Fruit fly (Drosophila melanogaster) whole organism, embryonic: Measurements from ENCODE around the gene dikar.

Experiments
- Bgb ChIP-seq: fragments of 200-800 bp; sonication (Bioruptor generic); IDR thresholded peaks from 2 replicates; pipeline ENCODE4 v1.3.6; 2022; ENCODE audit warnings: missing biosample characterization, missing genetic modification characterization; ENCODE audit not compliant: partially characterized antibody
- CG11723 ChIP-seq: fragments of 200-800 bp; sonication (Bioruptor generic); optimal IDR thresholded peaks from 2 replicates; lab custom pipeline; 2017; ENCODE audit warnings: missing biosample characterization, mild to moderate bottlenecking, missing genetic modification characterization
- CG12744 ChIP-seq: fragments of 200-800 bp; sonication (Bioruptor generic); optimal IDR thresholded peaks from 2 replicates; lab custom pipeline; 2016; ENCODE audit warnings: missing biosample characterization, missing genetic modification characterization
- CG13287 ChIP-seq: fragments of 200-800 bp; sonication (Bioruptor generic); IDR thresholded peaks from 2 replicates; pipeline ENCODE4 v1.3.6; 2022; ENCODE audit warnings: missing biosample characterization, missing genetic modification characterization; ENCODE audit not compliant: partially characterized antibody
- CG14441 ChIP-seq: fragments of 200-800 bp; sonication (Bioruptor generic); IDR thresholded peaks from 2 replicates; pipeline ENCODE4 v1.3.6; 2022; ENCODE audit warnings: missing biosample characterization, missing genetic modification characterization
- CG15011 ChIP-seq: fragments of 200-800 bp; sonication (Bioruptor generic); optimal IDR thresholded peaks from 3 replicates; lab custom pipeline; 2018; ENCODE audit warnings: missing biosample characterization, mild to moderate bottlenecking, missing genetic modification characterization
- CG15479 ChIP-seq: fragments of 200-800 bp; sonication (Bioruptor generic); optimal IDR thresholded peaks from 3 replicates; lab custom pipeline; 2019; ENCODE audit warnings: missing biosample characterization, mild to moderate bottlenecking, missing genetic modification characterization, moderate library complexity
- CG15514 ChIP-seq: fragments of 200-800 bp; sonication (Bioruptor generic); optimal IDR thresholded peaks from 3 replicates; lab custom pipeline; 2017; ENCODE audit warnings: missing biosample characterization, missing genetic modification characterization, mild to moderate bottlenecking, moderate library complexity, missing genetic modification reagents
- CG17568 ChIP-seq: fragments of 200-800 bp; sonication (Bioruptor generic); optimal IDR thresholded peaks from 2 replicates; lab custom pipeline; 2018; ENCODE audit warnings: missing biosample characterization, mild to moderate bottlenecking, missing genetic modification characterization, moderate library complexity
- CG18011 ChIP-seq: fragments of 200-800 bp; sonication (Bioruptor generic); optimal IDR thresholded peaks from 2 replicates; lab custom pipeline; 2017; ENCODE audit warnings: missing biosample characterization, missing genetic modification characterization, mild to moderate bottlenecking, moderate library complexity, missing genotype
- CG3407 ChIP-seq: fragments of 200-800 bp; sonication (Bioruptor generic); optimal IDR thresholded peaks from 2 replicates; lab custom pipeline; 2018; ENCODE audit warnings: missing biosample characterization, mild to moderate bottlenecking, missing genetic modification characterization
- CG7987 ChIP-seq: fragments of 200-800 bp; sonication (Bioruptor generic); optimal IDR thresholded peaks from 2 replicates; lab custom pipeline; 2018; ENCODE audit warnings: missing biosample characterization, mild to moderate bottlenecking, missing genetic modification characterization, moderate library complexity
- Doc2 ChIP-seq: fragments of 200-800 bp; sonication (Bioruptor generic); IDR thresholded peaks from 2 replicates; pipeline ENCODE4 v1.3.6; 2022; ENCODE audit warnings: missing biosample characterization, missing genetic modification characterization
- Eip74EF ChIP-seq, 2 experiments: fragments of 200-800 bp in 1 of 2; fragments of >200 bp in 1 of 2; sonication (Bioruptor generic) in 1 of 2; optimal IDR thresholded peaks; 2 replicates each; lab custom pipeline; 2017 to 2019; ENCODE audit warnings: missing biosample characterization in 2 of 2, missing genetic modification characterization in 2 of 2, mild to moderate bottlenecking in 1 of 2, moderate library complexity in 1 of 2
- Fer1 ChIP-seq: fragments of 200-800 bp; sonication (Bioruptor generic); optimal IDR thresholded peaks from 2 replicates; lab custom pipeline; 2017; ENCODE audit warnings: missing biosample characterization, mild to moderate bottlenecking, missing genetic modification characterization
- Gug ChIP-seq: fragments of 200-800 bp; sonication (Bioruptor generic); IDR thresholded peaks from 4 replicates; pipeline ENCODE4 v1.3.6; 2022; ENCODE audit warnings: missing biosample characterization, missing genetic modification characterization
- H15 ChIP-seq: fragments of 200-800 bp; sonication (Bioruptor generic); IDR thresholded peaks from 3 replicates; pipeline ENCODE4 v1.3.6; 2022; ENCODE audit warnings: missing biosample characterization, missing genetic modification characterization
- HLH54F ChIP-seq: fragments of 200-800 bp; sonication (Bioruptor generic); optimal IDR thresholded peaks from 3 replicates; lab custom pipeline; 2016; ENCODE audit warnings: missing biosample characterization, missing genetic modification characterization
- Hmx ChIP-seq: fragments of 200-800 bp; sonication (Bioruptor generic); optimal IDR thresholded peaks from 2 replicates; lab custom pipeline; 2016; ENCODE audit warnings: missing biosample characterization, missing genetic modification characterization
- Hr3 ChIP-seq: fragments of 200-800 bp; sonication (Bioruptor generic); optimal IDR thresholded peaks from 3 replicates; lab custom pipeline; 2016; ENCODE audit warnings: missing biosample characterization, missing genetic modification characterization
- Oaz ChIP-seq: fragments of 200-800 bp; sonication (Bioruptor generic); IDR thresholded peaks from 2 replicates; pipeline ENCODE4 v1.3.6; 2022; ENCODE audit warnings: missing biosample characterization, missing genetic modification characterization
- Optix ChIP-seq: fragments of 200-800 bp; sonication (Bioruptor generic); IDR thresholded peaks from 3 replicates; pipeline ENCODE4 v1.3.6; 2022; ENCODE audit warnings: missing biosample characterization, missing genetic modification characterization
- Poxn ChIP-seq: fragments of 200-800 bp; sonication (Bioruptor generic); IDR thresholded peaks from 2 replicates; pipeline ENCODE4 v1.3.6; 2022; ENCODE audit warnings: missing biosample characterization, missing genetic modification characterization
- Ravus ChIP-seq: fragments of 200-800 bp; sonication (Bioruptor generic); IDR thresholded peaks from 2 replicates; pipeline ENCODE4 v1.3.6; 2022; ENCODE audit warnings: missing biosample characterization, missing genetic modification characterization
- Sox102F ChIP-seq: fragments of 200-800 bp; sonication (Bioruptor generic); optimal IDR thresholded peaks from 2 replicates; lab custom pipeline; 2018; ENCODE audit warnings: missing biosample characterization, mild to moderate bottlenecking, missing genetic modification characterization, moderate library complexity
- Spps ChIP-seq: fragments of 200-800 bp; sonication (Bioruptor generic); optimal IDR thresholded peaks from 2 replicates; lab custom pipeline; 2018; ENCODE audit warnings: missing biosample characterization, mild to moderate bottlenecking, missing genetic modification characterization
- Stat92E ChIP-seq, 3 experiments: fragments of >200 bp in 2 of 3; fragments of 200-800 bp in 1 of 3; sonication (Bioruptor generic) in 1 of 3; optimal IDR thresholded peaks; 2 replicates each; lab custom pipeline; 2017 to 2019; ENCODE audit warnings: missing biosample characterization in 3 of 3, missing genetic modification characterization in 3 of 3, mild to moderate bottlenecking in 1 of 3, moderate library complexity in 1 of 3
- danr ChIP-seq: fragments of 200-800 bp; sonication (Bioruptor generic); IDR thresholded peaks from 2 replicates; pipeline ENCODE4 v1.3.6; 2022; ENCODE audit warnings: missing biosample characterization, missing genetic modification characterization
- dmrt11E ChIP-seq: fragments of 200-800 bp; sonication (Bioruptor generic); optimal IDR thresholded peaks from 3 replicates; lab custom pipeline; 2018; ENCODE audit warnings: missing biosample characterization, mild to moderate bottlenecking, missing genetic modification characterization, moderate library complexity
- dmrt99B ChIP-seq: fragments of 200-800 bp; sonication (Bioruptor generic); optimal IDR thresholded peaks from 2 replicates; lab custom pipeline; 2018; ENCODE audit warnings: missing biosample characterization, mild to moderate bottlenecking, missing genetic modification characterization, moderate library complexity
- esg ChIP-seq: fragments of 200-800 bp; sonication (Bioruptor generic); conservative IDR thresholded peaks from 2 replicates; pipeline ENCODE4 v1.3.6; 2022; ENCODE audit warnings: missing biosample characterization, missing genetic modification characterization
- fd102C ChIP-seq: fragments of 200-800 bp; sonication (Bioruptor generic); optimal IDR thresholded peaks from 2 replicates; lab custom pipeline; 2018; ENCODE audit warnings: missing biosample characterization, mild to moderate bottlenecking, missing genetic modification characterization, moderate library complexity
- gfzf ChIP-seq: fragments of 200-800 bp; sonication (Bioruptor generic); optimal IDR thresholded peaks from 2 replicates; lab custom pipeline; 2016; ENCODE audit warnings: missing biosample characterization, mild to moderate bottlenecking, missing genetic modification characterization, moderate library complexity
- gro ChIP-seq: fragments of 200-800 bp; sonication (Bioruptor generic); optimal IDR thresholded peaks from 2 replicates; lab custom pipeline; 2016; ENCODE audit warnings: missing biosample characterization, missing genetic modification characterization
- ham ChIP-seq: fragments of 200-800 bp; sonication (Bioruptor generic); IDR thresholded peaks from 2 replicates; pipeline ENCODE4 v1.3.6; 2022; ENCODE audit warnings: missing biosample characterization, missing genetic modification characterization
- hbn ChIP-seq: fragments of 200-800 bp; sonication (Bioruptor generic); IDR thresholded peaks from 2 replicates; pipeline ENCODE4 v1.3.6; 2022; ENCODE audit warnings: missing biosample characterization, missing genetic modification characterization; ENCODE audit not compliant: partially characterized antibody
- lbe ChIP-seq: fragments of 200-800 bp; sonication (Bioruptor generic); optimal IDR thresholded peaks from 2 replicates; lab custom pipeline; 2016; ENCODE audit warnings: missing biosample characterization, mild to moderate bottlenecking, missing genetic modification characterization
- odd ChIP-seq: fragments of 200-800 bp; sonication (Bioruptor generic); optimal IDR thresholded peaks from 2 replicates; lab custom pipeline; 2017; ENCODE audit warnings: missing biosample characterization, mild to moderate bottlenecking, missing genetic modification characterization
- pho ChIP-seq: fragments of 200-800 bp; sonication (Bioruptor generic); optimal IDR thresholded peaks from 2 replicates; lab custom pipeline; 2016; ENCODE audit warnings: missing biosample characterization, missing genetic modification characterization
- pita ChIP-seq: fragments of 200-800 bp; sonication (Bioruptor generic); optimal IDR thresholded peaks from 2 replicates; lab custom pipeline; 2017; ENCODE audit warnings: missing biosample characterization, mild to moderate bottlenecking, missing genetic modification characterization
- repo ChIP-seq: fragments of 200-800 bp; sonication (Bioruptor generic); optimal IDR thresholded peaks from 2 replicates; lab custom pipeline; 2016; ENCODE audit warnings: missing biosample characterization, missing genetic modification characterization
- slbo ChIP-seq: fragments of 200-800 bp; sonication (Bioruptor generic); IDR thresholded peaks from 2 replicates; pipeline ENCODE4 v1.3.6; 2022; ENCODE audit warnings: missing biosample characterization, missing genetic modification characterization
- sr ChIP-seq: fragments of 200-800 bp; sonication (Bioruptor generic); IDR thresholded peaks from 3 replicates; pipeline ENCODE4 v1.3.6; 2022; ENCODE audit warnings: missing biosample characterization, missing genetic modification characterization
- stwl ChIP-seq: fragments of 200-800 bp; sonication (Bioruptor generic); optimal IDR thresholded peaks from 3 replicates; lab custom pipeline; 2018; ENCODE audit warnings: missing biosample characterization, mild to moderate bottlenecking, missing genetic modification characterization, moderate library complexity
- tgo ChIP-seq: fragments of 200-800 bp; sonication (Bioruptor generic); IDR thresholded peaks from 3 replicates; pipeline ENCODE4 v1.3.6; 2022; ENCODE audit warnings: missing biosample characterization, missing genetic modification characterization
- toy ChIP-seq: fragments of 200-800 bp; sonication (Bioruptor generic); IDR thresholded peaks from 2 replicates; pipeline ENCODE4 v1.3.6; 2022; ENCODE audit warnings: missing biosample characterization, missing genetic modification characterization
- unc-4 ChIP-seq: fragments of 200-800 bp; sonication (Bioruptor generic); IDR thresholded peaks from 2 replicates; pipeline ENCODE4 v1.3.6; 2022; ENCODE audit warnings: missing biosample characterization, missing genetic modification characterization; ENCODE audit not compliant: partially characterized antibody
- wor ChIP-seq: fragments of 200-800 bp; sonication (Bioruptor generic); IDR thresholded peaks from 2 replicates; pipeline ENCODE4 v1.3.6; 2022; ENCODE audit warnings: missing biosample characterization, missing genetic modification characterization
- zfh1 ChIP-seq: fragments of 200-800 bp; sonication (Bioruptor generic); IDR thresholded peaks from 3 replicates; pipeline ENCODE4 v1.3.6; 2022; ENCODE audit warnings: missing biosample characterization, missing genetic modification characterization

dikar gene

dm6 chr3L:6706723-6707591, 36.0 kb downstream of the dikar start (continued):
- TF ChIP-seq stwl (tag; lab: Kevin White, UChicago): no peak
- 0 out of 2 replicates have a peak, but pooled peaks have one; percentile 41 for TF ChIP-seq danr (GFP tag; lab: Robert Waterston, UW)
- TF ChIP-seq CG17568: no peak
- TF ChIP-seq repo (GFP tag; lab: Kevin White, UChicago): no peak
- TF ChIP-seq CG13287 (GFP tag; lab: Robert Waterston, UW): no peak
- TF ChIP-seq CG7987 (GFP tag; lab: Kevin White, UChicago): no peak
- TF ChIP-seq Bgb (GFP tag; lab: Robert Waterston, UW): no peak
- no peak for TF ChIP-seq wor (GFP tag; lab: Robert Waterston, UW)
- TF ChIP-seq Fer1 (GFP tag; lab: Kevin White, UChicago): no peak
- no peak for TF ChIP-seq unc-4 (GFP tag; lab: Robert Waterston, UW)
- no peak for TF ChIP-seq zfh1 (GFP tag; lab: Robert Waterston, UW)
- no peak for TF ChIP-seq Hmx (GFP tag; lab: Kevin White, UChicago)
- no peak for TF ChIP-seq CG15011 (GFP tag; lab: Kevin White, UChicago)
- peak; percentile 8 for TF ChIP-seq pho
- no peak for TF ChIP-seq slbo (GFP tag; lab: Robert Waterston, UW)
- peak; percentile 53 for TF ChIP-seq Sox102F (GFP tag; lab: Kevin White, UChicago)
- no peak for TF ChIP-seq hbn
- no peak for TF ChIP-seq Spps (tag; lab: Kevin White, UChicago)
- TF ChIP-seq HLH54F (GFP tag; lab: Kevin White, UChicago): no peak
- no peak for TF ChIP-seq CG15479 (GFP tag; lab: Kevin White, UChicago)
- 0 out of 4 replicates have a peak, but pooled peaks have one; percentile 22 for TF ChIP-seq Gug (GFP tag; lab: Robert Waterston, UW)
- peak; percentile 36 for TF ChIP-seq dmrt99B (tag; lab: Kevin White, UChicago)
- no peak for TF ChIP-seq Poxn (GFP tag; lab: Robert Waterston, UW)
- no peak for TF ChIP-seq lbe (GFP tag; lab: Kevin White, UChicago)
- TF ChIP-seq Doc2: no peak
- TF ChIP-seq fd102C (GFP tag; lab: Kevin White, UChicago): no peak
- TF ChIP-seq esg (GFP tag; lab: Robert Waterston, UW): peak; percentile 11; the same call in 1 of the 2 replicates
- no peak for TF ChIP-seq CG11723 (GFP tag; lab: Kevin White, UChicago)
- no peak for TF ChIP-seq dmrt11E (tag; lab: Kevin White, UChicago)
- TF ChIP-seq CG18011 (GFP tag; lab: Kevin White, UChicago): no peak
- TF ChIP-seq Stat92E (GFP tag; optimal IDR thresholded peaks at IDR 0.05; lab: Kevin White, UChicago): no peak
- no peak for TF ChIP-seq pita (GFP tag; lab: Kevin White, UChicago)
- TF ChIP-seq CG14441 (GFP tag; lab: Robert Waterston, UW): no peak
- TF ChIP-seq ham: no peak
- 0 out of 3 replicates have a peak, but pooled peaks have one; percentile 30 for TF ChIP-seq tgo (GFP tag; lab: Robert Waterston, UW)
- TF ChIP-seq CG3407: no peak
- TF ChIP-seq Oaz (GFP tag; lab: Robert Waterston, UW): no peak
- TF ChIP-seq gfzf (GFP tag; lab: Kevin White, UChicago): no peak
- no peak for TF ChIP-seq Ravus (GFP tag; lab: Robert Waterston, UW)
- TF ChIP-seq Optix (GFP tag; lab: Robert Waterston, UW): no peak
- TF ChIP-seq sr (GFP tag; lab: Robert Waterston, UW): peak; percentile 99
- TF ChIP-seq H15: no peak
- no peak for TF ChIP-seq Eip74EF (GFP tag; optimal IDR thresholded peaks at IDR 0.05; lab: Kevin White, UChicago)
- TF ChIP-seq odd (GFP tag; lab: Kevin White, UChicago): no peak
- TF ChIP-seq Hr3: no peak
- TF ChIP-seq toy (GFP tag; lab: Robert Waterston, UW): no peak
- no peak for TF ChIP-seq CG12744 (GFP tag; lab: Kevin White, UChicago)
- TF ChIP-seq CG15514 (GFP tag; lab: Kevin White, UChicago): no peak
- no peak for TF ChIP-seq gro (GFP tag; lab: Kevin White, UChicago)
